Worm (Caenorhabditis elegans): ENCODE results near the gene C13C4.7.

DNA sequence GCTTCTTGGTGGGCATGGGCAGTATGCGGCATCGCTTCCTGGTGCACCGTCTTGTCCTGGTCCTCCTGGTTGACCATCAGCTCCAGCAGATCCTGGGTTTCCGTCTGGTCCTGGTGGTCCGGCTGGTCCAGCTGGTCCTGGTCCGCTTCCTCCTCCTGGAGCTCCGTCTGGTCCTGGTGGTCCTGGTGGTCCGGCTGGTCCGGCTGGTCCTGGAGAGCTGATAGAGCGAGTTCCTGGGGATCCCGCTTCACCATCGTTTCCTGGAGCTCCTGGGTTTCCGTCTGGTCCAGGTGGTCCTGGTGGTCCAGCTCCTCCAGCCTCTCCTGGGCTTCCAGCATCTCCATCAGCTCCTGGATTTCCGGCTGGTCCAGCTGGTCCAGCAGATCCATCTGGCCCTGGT, 46.8 kb upstream of the C13C4.7 start:
- TF ChIP-seq W03F9.2 (tag; optimal IDR thresholded peaks at IDR 0.05) (no peak), him-1 (tag; optimal IDR thresholded peaks at IDR 0.05) (no peak)
